Worm (Caenorhabditis elegans): ENCODE results near the gene mca-3.

DNA sequence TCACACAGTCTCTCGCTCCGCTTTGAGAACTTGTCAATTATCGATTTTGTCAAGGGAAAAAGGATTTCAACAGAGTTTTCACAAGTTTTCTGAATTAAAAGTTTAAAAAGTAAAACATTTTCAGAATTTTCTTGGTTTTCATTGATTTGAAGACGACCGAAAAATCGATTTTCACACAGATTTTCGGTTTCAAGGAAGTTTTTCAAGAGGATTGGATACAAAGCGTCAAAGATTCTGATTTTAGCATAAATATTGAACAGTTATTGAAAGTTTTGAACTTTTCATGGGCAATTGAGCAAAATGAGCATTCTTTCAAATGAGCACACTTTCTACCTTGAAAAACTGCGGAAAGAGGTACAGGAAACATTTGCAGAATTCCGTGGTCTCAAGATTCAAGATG, 61.0 kb downstream of the mca-3 start, which contains the start of gene Y67D8C.2:
- TF ChIP-seq ama-1 (optimal IDR thresholded peaks at IDR 0.05) (no peak), elt-1 (tag; optimal IDR thresholded peaks at IDR 0.05) (no peak), nhr-237 (tag; optimal IDR thresholded peaks at IDR 0.05) (no peak), nhr-76 (tag; optimal IDR thresholded peaks at IDR 0.05) (no peak), egl-5 (tag; optimal IDR thresholded peaks at IDR 0.05) (no peak), nfya-1 (tag; optimal IDR thresholded peaks at IDR 0.05; ENCODE audit: insufficient read depth) (no peak), ceh-16 (tag; optimal IDR thresholded peaks at IDR 0.05) (no peak), unc-39 (tag; optimal IDR thresholded peaks at IDR 0.05) (no peak), nhr-28 (tag; optimal IDR thresholded peaks at IDR 0.05) (no peak), mdl-1 (tag; optimal IDR thresholded peaks at IDR 0.05) (no peak)
